Worm (Caenorhabditis elegans) whole organism, L2 larva: ENCODE data around the gene ZK1010.12.

Source experiments
- ama-1 ChIP-seq: fragments of 150-350 bp; optimal IDR thresholded peaks from 2 replicates; lab custom pipeline; 2018; ENCODE audit warnings: inconsistent platforms
- elt-1 ChIP-seq: fragments of 150-350 bp; optimal IDR thresholded peaks from 2 replicates; lab custom pipeline; 2014; ENCODE audit warnings: missing biosample characterization, missing genetic modification characterization
- elt-3 ChIP-seq: sonication (generic microtip); optimal IDR thresholded peaks from 2 replicates; lab custom pipeline; 2017; ENCODE audit warnings: missing biosample characterization, missing genetic modification characterization
- fos-1 ChIP-seq: fragments of 150-350 bp; optimal IDR thresholded peaks from 2 replicates; lab custom pipeline; 2014; ENCODE audit warnings: missing biosample characterization, missing genetic modification characterization
- mbf-1 ChIP-seq: sonication (generic microtip); optimal IDR thresholded peaks from 2 replicates; lab custom pipeline; 2017; ENCODE audit warnings: missing biosample characterization, missing genetic modification characterization
- nhr-11 ChIP-seq: fragments of 150-350 bp; optimal IDR thresholded peaks from 2 replicates; lab custom pipeline; 2014; ENCODE audit warnings: missing biosample characterization, missing genetic modification characterization
- nhr-12 ChIP-seq: fragments of 150-350 bp; optimal IDR thresholded peaks from 2 replicates; lab custom pipeline; 2014; ENCODE audit warnings: missing biosample characterization, missing genetic modification characterization
- nhr-237 ChIP-seq: fragments of 150-350 bp; optimal IDR thresholded peaks from 2 replicates; lab custom pipeline; 2014; ENCODE audit warnings: missing biosample characterization, missing genetic modification characterization
- unc-62 ChIP-seq: fragments of 150-350 bp; optimal IDR thresholded peaks from 2 replicates; lab custom pipeline; 2014; ENCODE audit warnings: missing biosample characterization, missing genetic modification reagents, missing genetic modification characterization
- ztf-11 ChIP-seq: sonication (generic microtip); optimal IDR thresholded peaks from 2 replicates; lab custom pipeline; 2017; ENCODE audit warnings: missing biosample characterization, missing genetic modification characterization

DNA sequence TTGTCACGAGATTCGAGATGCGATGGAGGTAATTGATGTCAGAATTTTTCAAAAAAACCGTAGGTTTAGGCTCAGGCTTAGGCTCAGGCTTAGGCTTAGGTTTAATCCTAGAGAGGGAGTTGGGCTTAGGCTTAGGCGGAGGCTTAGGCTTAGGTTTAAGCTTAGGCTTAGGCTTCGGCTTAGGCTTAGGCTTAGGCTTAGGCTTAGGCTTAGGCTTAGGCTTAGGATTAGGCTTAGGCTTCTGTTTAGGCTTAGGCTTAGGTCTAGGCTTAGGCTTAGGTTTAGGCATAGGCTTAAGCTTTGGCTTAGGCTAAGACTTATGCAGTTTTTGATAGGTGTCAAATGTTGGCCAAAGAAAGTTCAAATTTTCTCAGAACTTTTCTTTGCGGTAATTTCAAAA lies 13.2 kb downstream of the ZK1010.12 start:
- TF ChIP-seq ztf-11 (tag; lab: Kevin White, UChicago) (no peak), unc-62 (no peak), nhr-12 (no peak), elt-3 (no peak), nhr-237 (no peak), mbf-1 (tag; lab: Kevin White, UChicago) (no peak), ama-1 (lab: Kevin White, UChicago) (no peak), elt-1 (tag; lab: Kevin White, UChicago) (no peak), nhr-11 (tag; lab: Kevin White, UChicago) (no peak), fos-1 (tag; lab: Kevin White, UChicago) (no peak)
